Worm (Caenorhabditis elegans) whole organism, late embryonic: Measurements from ENCODE around the gene C50F4.1.

Experiments used
- ceh-18 ChIP-seq: sonication (generic microtip); optimal IDR thresholded peaks from 2 replicates; lab custom pipeline; 2016; ENCODE audit warnings: missing genetic modification characterization, missing compliant biosample characterization
- ceh-2 ChIP-seq: sonication (generic microtip); optimal IDR thresholded peaks from 2 replicates; lab custom pipeline; 2016; ENCODE audit warnings: missing genotype, missing genetic modification characterization, missing compliant biosample characterization
- dve-1 ChIP-seq: sonication (generic microtip); optimal IDR thresholded peaks from 2 replicates; lab custom pipeline; 2017; ENCODE audit warnings: antibody characterized with exemption, mild to moderate bottlenecking, missing genetic modification characterization, missing compliant biosample characterization
- fkh-10 ChIP-seq: fragments of 150-350 bp; optimal IDR thresholded peaks from 2 replicates; lab custom pipeline; 2014; ENCODE audit warnings: missing biosample characterization, missing genetic modification reagents, missing genetic modification characterization
- hlh-15 ChIP-seq: sonication (generic microtip); optimal IDR thresholded peaks from 2 replicates; lab custom pipeline; 2016; ENCODE audit warnings: missing genetic modification characterization, missing compliant biosample characterization
- lin-11 ChIP-seq: fragments of 200-800 bp; sonication (Bioruptor generic); optimal IDR thresholded peaks from 2 replicates; lab custom pipeline; 2018; ENCODE audit warnings: mild to moderate bottlenecking, missing genetic modification characterization, missing compliant biosample characterization
- pat-9 ChIP-seq: fragments of 200-800 bp; sonication (Bioruptor generic); optimal IDR thresholded peaks from 2 replicates; lab custom pipeline; 2018; ENCODE audit warnings: mild to moderate bottlenecking, missing genetic modification characterization, moderate library complexity, missing compliant biosample characterization

ce11 chrV:9521697-9522096 is 4.9 kb upstream of the C50F4.1 start:
- TF ChIP-seq fkh-10 (GFP tag; lab: Kevin White, UChicago) (no peak), lin-11 (tag; lab: Kevin White, UChicago) (no peak), ceh-18 (no peak), pat-9 (tag; lab: Kevin White, UChicago) (no peak), ceh-2 (tag; lab: Kevin White, UChicago) (no peak), dve-1 (tag; lab: Kevin White, UChicago) (no peak), hlh-15 (no peak)
